Worm (Caenorhabditis elegans) whole organism, L3 larva: ENCODE results near the gene C34F6.11.

Experiments
- R02D3.7 ChIP-seq: fragments of 150-350 bp; optimal IDR thresholded peaks from 2 replicates; lab custom pipeline; 2014; ENCODE audit warnings: missing biosample characterization, missing genetic modification characterization
- aly-2 ChIP-seq: fragments of 150-350 bp; optimal IDR thresholded peaks from 2 replicates; lab custom pipeline; 2014; ENCODE audit warnings: missing biosample characterization, missing genetic modification characterization
- ceh-16 ChIP-seq: sonication (generic microtip); optimal IDR thresholded peaks from 2 replicates; lab custom pipeline; 2017; ENCODE audit warnings: missing biosample characterization, missing genetic modification characterization
- ceh-28 ChIP-seq: fragments of 150-350 bp; optimal IDR thresholded peaks from 2 replicates; lab custom pipeline; 2014; ENCODE audit warnings: missing biosample characterization, missing genetic modification reagents, missing genetic modification characterization
- ceh-82 ChIP-seq: fragments of 150-350 bp; optimal IDR thresholded peaks from 2 replicates; lab custom pipeline; 2014; ENCODE audit warnings: missing biosample characterization, missing genetic modification characterization
- ceh-9 ChIP-seq: sonication (generic microtip); optimal IDR thresholded peaks from 2 replicates; lab custom pipeline; 2018; ENCODE audit warnings: missing biosample characterization, missing genetic modification characterization
- daf-12 ChIP-seq: fragments of 150-350 bp; optimal IDR thresholded peaks from 2 replicates; lab custom pipeline; 2014; ENCODE audit warnings: missing biosample characterization, missing genetic modification reagents, missing genetic modification characterization
- egl-27 ChIP-seq: sonication (generic microtip); optimal IDR thresholded peaks from 4 replicates; lab custom pipeline; 2017; ENCODE audit warnings: missing biosample characterization, missing genetic modification reagents, missing genetic modification characterization
- egl-5 ChIP-seq: fragments of 150-350 bp; optimal IDR thresholded peaks from 2 replicates; lab custom pipeline; 2017; ENCODE audit warnings: missing biosample characterization, missing genetic modification reagents, missing genetic modification characterization, inconsistent platforms
- elt-1 ChIP-seq: fragments of 150-350 bp; optimal IDR thresholded peaks from 2 replicates; lab custom pipeline; 2014; ENCODE audit warnings: missing biosample characterization, missing genetic modification characterization
- elt-2 ChIP-seq: sonication (generic microtip); optimal IDR thresholded peaks from 2 replicates; lab custom pipeline; 2016; ENCODE audit warnings: missing genetic modification reagents, mild to moderate bottlenecking, missing genetic modification characterization, missing compliant biosample characterization
- eor-1 ChIP-seq, 2 experiments: fragments of 150-350 bp; optimal IDR thresholded peaks; 2 replicates each; lab custom pipeline; 2014 to 2018; ENCODE audit warnings: missing biosample characterization in 2 of 2, missing genetic modification characterization in 2 of 2
- fkh-2 ChIP-seq: fragments of 150-350 bp; optimal IDR thresholded peaks from 2 replicates; lab custom pipeline; 2014; ENCODE audit warnings: missing biosample characterization, missing genetic modification reagents, missing genetic modification characterization
- fos-1 ChIP-seq: fragments of 150-350 bp; optimal IDR thresholded peaks from 2 replicates; lab custom pipeline; 2014; ENCODE audit warnings: missing biosample characterization, missing genetic modification characterization
- jun-1 ChIP-seq: fragments of 150-350 bp; optimal IDR thresholded peaks from 2 replicates; lab custom pipeline; 2014; ENCODE audit warnings: missing biosample characterization, missing genetic modification reagents, missing genetic modification characterization
- lin-15B ChIP-seq: fragments of 150-350 bp; optimal IDR thresholded peaks from 2 replicates; lab custom pipeline; 2014; ENCODE audit warnings: missing biosample characterization, missing genetic modification characterization
- lsy-12 ChIP-seq: sonication (generic microtip); optimal IDR thresholded peaks from 2 replicates; lab custom pipeline; 2016; ENCODE audit warnings: mild to moderate bottlenecking, missing genetic modification characterization, missing compliant biosample characterization
- mdl-1 ChIP-seq: fragments of 150-350 bp; optimal IDR thresholded peaks from 2 replicates; lab custom pipeline; 2014; ENCODE audit warnings: missing biosample characterization, missing genetic modification characterization
- mml-1 ChIP-seq: fragments of 150-350 bp; sonication (generic microtip); optimal IDR thresholded peaks from 3 replicates; lab custom pipeline; 2014; ENCODE audit warnings: missing biosample characterization, missing genetic modification characterization
- nfya-1 ChIP-seq: sonication (generic microtip); optimal IDR thresholded peaks from 2 replicates; lab custom pipeline; 2017; ENCODE audit warnings: missing genetic modification characterization, mild to moderate bottlenecking, missing compliant biosample characterization, antibody characterized with exemption, moderate library complexity; ENCODE audit not compliant: insufficient read depth
- nhr-11 ChIP-seq: fragments of 150-350 bp; optimal IDR thresholded peaks from 2 replicates; lab custom pipeline; 2014; ENCODE audit warnings: missing biosample characterization, missing genetic modification characterization
- nhr-12 ChIP-seq: fragments of 150-350 bp; optimal IDR thresholded peaks from 2 replicates; lab custom pipeline; 2014; ENCODE audit warnings: missing biosample characterization, missing genetic modification characterization
- nhr-23 ChIP-seq: fragments of 150-350 bp; optimal IDR thresholded peaks from 2 replicates; lab custom pipeline; 2014; ENCODE audit warnings: missing biosample characterization, missing genetic modification reagents, missing genetic modification characterization
- nhr-237 ChIP-seq: fragments of 150-350 bp; optimal IDR thresholded peaks from 2 replicates; lab custom pipeline; 2014; ENCODE audit warnings: missing biosample characterization, missing genetic modification characterization
- nhr-25 ChIP-seq: sonication (generic microtip); optimal IDR thresholded peaks from 2 replicates; lab custom pipeline; 2017; ENCODE audit warnings: missing biosample characterization, missing genetic modification characterization
- nhr-43 ChIP-seq: sonication (generic microtip); optimal IDR thresholded peaks from 2 replicates; lab custom pipeline; 2016; ENCODE audit warnings: mild to moderate bottlenecking, missing genetic modification characterization, missing compliant biosample characterization; ENCODE audit not compliant: poor library complexity, severe bottlenecking
- nhr-67 ChIP-seq: fragments of 150-350 bp; optimal IDR thresholded peaks from 2 replicates; lab custom pipeline; 2014; ENCODE audit warnings: missing biosample characterization, missing genetic modification characterization
- nhr-76 ChIP-seq: fragments of 150-350 bp; sonication (generic microtip); optimal IDR thresholded peaks from 5 replicates; lab custom pipeline; 2014; ENCODE audit warnings: missing biosample characterization, missing genetic modification characterization
- nhr-77 ChIP-seq: fragments of 150-350 bp; optimal IDR thresholded peaks from 2 replicates; lab custom pipeline; 2014; ENCODE audit warnings: missing biosample characterization, missing genetic modification characterization
- pha-4 ChIP-seq: fragments of 150-350 bp; optimal IDR thresholded peaks from 2 replicates; lab custom pipeline; 2014; ENCODE audit warnings: missing biosample characterization, missing genetic modification reagents, missing genetic modification characterization
- skn-1 ChIP-seq: fragments of 150-350 bp; optimal IDR thresholded peaks from 2 replicates; lab custom pipeline; 2014; ENCODE audit warnings: missing biosample characterization, missing genetic modification characterization
- snpc-4 ChIP-seq: fragments of 150-350 bp; optimal IDR thresholded peaks from 2 replicates; lab custom pipeline; 2014; ENCODE audit warnings: missing biosample characterization, missing genetic modification characterization
- tbx-2 ChIP-seq: sonication (generic microtip); optimal IDR thresholded peaks from 2 replicates; lab custom pipeline; 2016; ENCODE audit warnings: mild to moderate bottlenecking, missing genetic modification characterization, missing compliant biosample characterization
- unc-39 ChIP-seq: sonication (generic microtip); optimal IDR thresholded peaks from 4 replicates; lab custom pipeline; 2017; ENCODE audit warnings: missing biosample characterization, missing genetic modification characterization
- unc-62 ChIP-seq: fragments of 150-350 bp; sonication (generic microtip); optimal IDR thresholded peaks from 4 replicates; lab custom pipeline; 2014; ENCODE audit warnings: missing biosample characterization, missing genetic modification reagents, missing genetic modification characterization
- zag-1 ChIP-seq: fragments of 150-350 bp; optimal IDR thresholded peaks from 2 replicates; lab custom pipeline; 2014; ENCODE audit warnings: missing biosample characterization, missing genetic modification characterization
- ztf-11 ChIP-seq: fragments of 150-350 bp; optimal IDR thresholded peaks from 2 replicates; lab custom pipeline; 2014; ENCODE audit warnings: missing biosample characterization, missing genetic modification characterization
- ztf-4 ChIP-seq: fragments of 150-350 bp; optimal IDR thresholded peaks from 2 replicates; lab custom pipeline; 2014; ENCODE audit warnings: missing biosample characterization, missing genetic modification characterization

The C34F6.11 gene

DNA sequence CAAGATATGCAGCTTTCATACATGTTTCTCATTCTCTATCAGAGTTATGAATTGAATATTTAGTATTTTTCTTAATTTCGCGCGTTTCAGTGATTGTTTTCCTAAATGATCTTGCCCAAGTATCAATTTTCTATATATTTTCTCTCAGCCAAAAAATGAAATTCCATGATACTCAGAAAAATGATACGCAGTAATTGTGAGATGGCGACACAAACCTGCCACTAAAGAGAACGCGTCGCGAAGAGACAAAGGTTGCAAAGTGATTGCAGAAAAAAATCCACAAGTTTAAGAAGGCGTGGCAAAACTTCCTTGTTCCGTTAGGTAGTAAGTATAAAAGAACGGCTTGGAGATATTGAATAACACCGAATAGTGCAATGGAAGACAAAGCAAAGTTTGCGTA is 2.6 kb downstream of the C34F6.11 start, which contains the start of gene col-179:
col-179 (plus strand) TSS at position 301 of the 400 bp plus-strand sequence.
- no peak for TF ChIP-seq elt-2
- no peak for TF ChIP-seq pha-4 (tag; lab: Kevin White, UChicago)
- TF ChIP-seq egl-5 (tag; lab: Kevin White, UChicago), result no peak
- TF ChIP-seq skn-1, result no peak
- TF ChIP-seq unc-39 (tag; lab: Kevin White, UChicago), result no peak
- TF ChIP-seq R02D3.7, result no peak
- no peak for TF ChIP-seq nhr-77 (tag; lab: Kevin White, UChicago)
- TF ChIP-seq zag-1 (tag; lab: Kevin White, UChicago), result no peak
- no peak for TF ChIP-seq ceh-28 (tag; lab: Kevin White, UChicago)
- no peak for TF ChIP-seq nhr-11 (tag; lab: Kevin White, UChicago)
- TF ChIP-seq lsy-12, result no peak
- no peak for TF ChIP-seq egl-27
- no peak for TF ChIP-seq jun-1
- no peak for TF ChIP-seq snpc-4
- no peak for TF ChIP-seq ztf-4 (tag; lab: Kevin White, UChicago)
- TF ChIP-seq ceh-16 (tag; lab: Kevin White, UChicago), result no peak
- TF ChIP-seq daf-12 (tag; lab: Kevin White, UChicago), result no peak
- TF ChIP-seq ceh-82, result no peak
- TF ChIP-seq fos-1 (tag; lab: Kevin White, UChicago), result no peak
- no peak for TF ChIP-seq mml-1 (tag; lab: Kevin White, UChicago)
- TF ChIP-seq, all 47 proteins: peak for 0

DNA sequence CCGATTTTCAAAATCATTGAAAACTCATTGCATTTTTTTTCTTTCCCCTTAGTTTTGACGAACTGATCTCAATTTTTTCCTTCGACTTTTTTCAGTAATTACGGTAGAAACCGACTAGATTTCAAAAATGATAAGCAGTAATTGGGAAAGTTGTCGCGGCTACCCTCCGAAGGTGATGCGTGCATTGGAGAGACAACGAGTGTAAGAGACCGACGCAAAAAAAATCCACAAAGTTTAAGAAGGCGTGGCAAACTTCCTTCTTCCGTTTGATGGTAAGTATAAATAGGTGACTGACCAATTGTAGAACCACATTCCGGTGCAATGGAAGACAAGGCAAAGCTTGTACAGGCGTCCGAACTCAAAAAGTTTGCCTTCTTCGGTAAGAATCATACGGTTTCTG is 4.6 kb downstream of the C34F6.11 start, which contains the start of gene col-178:
col-178 (plus strand) TSS at position 301 of the 400 bp plus-strand sequence.
- TF ChIP-seq nhr-237 (tag; lab: Kevin White, UChicago) (no peak), snpc-4 (no peak), aly-2 (tag; lab: Kevin White, UChicago) (no peak), nfya-1 (tag; lab: Kevin White, UChicago) (no peak), jun-1 (no peak), nhr-43 (tag; lab: Kevin White, UChicago) (no peak), tbx-2 (tag; lab: Kevin White, UChicago) (no peak), nhr-67 (tag; lab: Kevin White, UChicago) (no peak), fos-1 (tag; lab: Kevin White, UChicago) (no peak)

DNA sequence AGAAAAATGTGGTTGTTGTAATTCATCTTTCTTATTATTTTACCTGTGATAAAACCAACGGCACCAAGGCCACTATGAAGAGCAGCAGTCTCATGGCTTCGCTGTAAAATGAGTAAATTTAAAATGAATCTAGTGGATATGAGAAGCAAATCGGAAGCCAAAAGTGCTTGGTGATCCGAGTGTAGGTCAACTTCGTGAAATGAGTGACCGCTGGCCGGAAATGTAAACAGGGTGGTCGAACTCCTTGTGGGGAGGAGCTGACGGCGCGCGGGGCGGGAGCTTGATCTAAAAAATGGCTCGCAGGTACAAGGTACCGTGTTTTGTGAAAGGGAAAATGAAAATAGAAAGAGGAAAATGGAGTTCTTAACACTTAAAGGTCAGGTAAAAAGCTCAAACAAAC is 7.0 kb downstream of the C34F6.11 start, which contains the start of gene C34F6.1:
C34F6.1 (minus strand) TSS at position 101 of the 400 bp plus-strand sequence.
- TF ChIP-seq pha-4 (tag; lab: Kevin White, UChicago), result peak; percentile 15
- TF ChIP-seq ztf-11 (tag; lab: Kevin White, UChicago), result no peak
- no peak for TF ChIP-seq ceh-82

DNA sequence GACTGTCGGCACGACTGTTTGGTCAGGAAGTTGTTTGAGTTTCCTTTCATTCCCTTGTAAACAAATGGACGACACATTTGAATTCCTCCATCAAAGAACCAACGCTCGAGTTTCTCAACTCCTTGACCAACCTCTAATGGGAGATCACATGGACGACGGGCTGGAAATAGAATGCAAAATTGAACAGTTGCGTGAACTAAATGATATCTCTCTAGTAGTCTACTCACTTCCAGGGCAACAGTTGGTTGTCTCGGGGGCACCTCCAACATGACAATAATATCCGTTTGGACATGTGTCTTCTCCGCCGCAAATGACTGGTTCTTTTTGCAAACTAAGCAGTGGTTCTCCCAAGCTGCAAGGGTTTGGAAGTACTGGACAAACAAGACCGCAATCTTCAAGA is 10.1 kb downstream of the C34F6.11 start:
- no peak for TF ChIP-seq pha-4 (tag; lab: Kevin White, UChicago)
- TF ChIP-seq daf-12 (tag; lab: Kevin White, UChicago), result no peak
- TF ChIP-seq fkh-2 (tag; lab: Kevin White, UChicago), result no peak
- TF ChIP-seq nhr-11 (tag; lab: Kevin White, UChicago), result peak; percentile 15
- TF ChIP-seq zag-1 (tag; lab: Kevin White, UChicago), result no peak

DNA sequence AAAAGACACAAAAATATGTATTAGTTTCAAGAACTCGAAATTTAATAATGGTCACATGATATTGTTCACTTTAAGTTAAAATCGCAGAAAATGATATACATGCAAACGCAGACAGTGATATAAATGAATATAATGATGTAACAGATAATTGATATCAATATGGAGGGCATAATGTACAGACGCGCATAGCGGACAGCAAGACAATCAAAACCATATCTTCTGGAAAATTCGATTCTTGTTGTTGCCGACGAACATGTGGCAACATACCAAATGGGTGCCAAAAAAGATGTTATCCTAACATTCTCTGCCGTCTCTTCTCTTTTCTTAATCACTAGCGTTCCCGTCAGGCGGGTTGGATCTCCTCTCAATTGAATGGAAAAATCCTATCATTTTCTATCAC is 13.3 kb downstream of the C34F6.11 start:
- TF ChIP-seq elt-1 (tag; lab: Kevin White, UChicago) (no peak), fos-1 (tag; lab: Kevin White, UChicago) (no peak), unc-62 (no peak), nhr-237 (tag; lab: Kevin White, UChicago) (no peak), nhr-25 (peak; percentile 41), nhr-43 (tag; lab: Kevin White, UChicago) (peak; percentile 61), nhr-23 (tag; lab: Kevin White, UChicago) (peak; percentile 46)

DNA sequence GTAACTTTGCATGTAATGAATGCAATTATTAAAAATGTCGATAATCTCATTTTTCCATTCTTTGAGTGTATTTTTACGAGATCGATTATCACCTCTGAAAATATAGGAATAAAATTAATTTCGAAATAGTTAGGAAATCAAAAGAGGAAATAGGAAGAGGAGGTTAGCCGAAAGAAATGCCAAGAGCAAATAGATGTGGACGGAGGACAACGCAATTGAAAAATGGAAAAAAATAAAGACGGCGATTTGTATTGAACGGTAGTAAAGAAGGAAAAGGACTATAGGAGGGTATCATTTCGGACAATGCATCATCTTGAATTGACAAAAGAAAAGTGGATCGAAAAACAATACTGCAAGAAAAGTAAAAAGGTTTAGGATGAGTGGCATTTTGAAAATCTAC is 14.2 kb downstream of the C34F6.11 start, which contains the start of gene F13D2.1:
F13D2.1 (minus strand) TSS at position 101 of the 400 bp plus-strand sequence.
- TF ChIP-seq ceh-9, result no peak
- no peak for TF ChIP-seq zag-1 (tag; lab: Kevin White, UChicago)
- TF ChIP-seq R02D3.7, result no peak
- TF ChIP-seq mml-1 (tag; lab: Kevin White, UChicago), result no peak
- no peak for TF ChIP-seq eor-1 (tag; optimal IDR thresholded peaks at IDR 0.05; lab: Kevin White, UChicago)
- no peak for TF ChIP-seq nhr-76 (tag; lab: Kevin White, UChicago)
- no peak for TF ChIP-seq aly-2 (tag; lab: Kevin White, UChicago)
- no peak for TF ChIP-seq ztf-11 (tag; lab: Kevin White, UChicago)
- no peak for TF ChIP-seq elt-2
- TF ChIP-seq mdl-1, result no peak
- TF ChIP-seq lin-15B (tag; lab: Kevin White, UChicago), result no peak
- TF ChIP-seq jun-1, result no peak
- no peak for TF ChIP-seq nhr-23 (tag; lab: Kevin White, UChicago)
- no peak for TF ChIP-seq nhr-12 (tag; lab: Kevin White, UChicago)
